Worm (Caenorhabditis elegans) whole organism, L3 larva: Measurements from ENCODE around the gene K08F4.5.

Source experiments
- ZK546.5 ChIP-seq: sonication (generic microtip); optimal IDR thresholded peaks from 2 replicates; lab custom pipeline; 2017; ENCODE audit warnings: missing biosample characterization, missing genetic modification characterization
- ama-1 ChIP-seq: fragments of 150-350 bp; optimal IDR thresholded peaks from 2 replicates; lab custom pipeline; 2018
- elt-1 ChIP-seq: fragments of 150-350 bp; optimal IDR thresholded peaks from 2 replicates; lab custom pipeline; 2014; ENCODE audit warnings: missing biosample characterization, missing genetic modification characterization
- nhr-237 ChIP-seq: fragments of 150-350 bp; optimal IDR thresholded peaks from 2 replicates; lab custom pipeline; 2014; ENCODE audit warnings: missing biosample characterization, missing genetic modification characterization
- nhr-28 ChIP-seq: fragments of 150-350 bp; optimal IDR thresholded peaks from 2 replicates; lab custom pipeline; 2014; ENCODE audit warnings: missing biosample characterization, missing genetic modification characterization

DNA sequence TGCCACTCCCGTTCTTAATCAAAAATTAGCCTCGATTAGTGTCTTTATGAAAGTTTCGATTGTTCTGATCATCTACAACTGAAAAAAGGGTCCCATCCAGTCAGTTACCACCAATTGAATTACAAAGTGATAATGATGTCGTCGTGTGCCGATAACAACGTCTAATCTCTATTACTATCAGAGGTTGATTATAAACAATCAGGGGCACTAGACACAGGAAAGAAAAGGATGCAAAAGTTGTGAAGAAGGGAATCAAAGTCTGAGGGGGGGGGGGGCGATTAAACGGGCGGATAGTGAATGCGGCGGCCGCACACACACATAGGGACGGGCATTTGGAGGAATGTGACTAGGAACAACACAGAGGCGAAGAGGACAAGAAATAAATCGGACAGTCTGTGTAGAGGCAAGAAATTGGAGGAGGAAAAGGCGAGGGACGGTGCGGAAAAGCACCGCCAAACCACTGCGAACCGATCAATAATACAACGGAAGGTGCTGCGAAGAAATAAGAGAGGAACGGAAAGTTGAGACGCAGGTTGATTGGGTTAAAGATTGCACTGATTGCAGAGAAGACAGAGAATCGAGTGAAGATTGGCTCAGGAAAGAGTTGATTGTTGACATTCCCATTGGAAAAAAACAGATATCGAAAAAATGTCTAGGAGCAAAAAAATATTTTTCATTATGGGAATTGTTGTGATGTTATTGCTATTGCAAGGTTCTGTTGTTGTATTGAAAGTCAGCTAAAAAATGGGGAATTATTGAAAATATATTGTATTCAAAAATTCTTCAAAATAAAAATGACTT, 39.4 kb upstream of the K08F4.5 start:
- TF ChIP-seq ama-1 (lab: Kevin White, UChicago) (no peak), nhr-237 (tag; lab: Kevin White, UChicago) (no peak), nhr-28 (tag; lab: Kevin White, UChicago) (no peak), ZK546.5 (tag; lab: Kevin White, UChicago) (no peak), elt-1 (tag; lab: Kevin White, UChicago) (no peak)
